Fruit fly (Drosophila melanogaster) whole organism, embryonic: ENCODE data around the gene Drep4.
A peak's percentile ranks its signal among the peaks of the same experiment; 100 is the strongest.

Source experiments
- Ada2b ChIP-seq: fragments of 200-800 bp; sonication (Bioruptor generic); IDR thresholded peaks from 2 replicates; pipeline ENCODE4 v1.3.6; 2022; ENCODE audit warnings: missing biosample characterization, missing genetic modification characterization
- Atf-2 ChIP-seq: fragments of 200-800 bp; sonication (Bioruptor generic); optimal IDR thresholded peaks from 2 replicates; lab custom pipeline; 2016; ENCODE audit warnings: missing biosample characterization, missing genetic modification characterization
- Bdp1 ChIP-seq: fragments of 200-800 bp; sonication (Bioruptor generic); optimal IDR thresholded peaks from 3 replicates; lab custom pipeline; 2016; ENCODE audit warnings: missing biosample characterization, missing genetic modification characterization
- CG10321 ChIP-seq: fragments of 200-800 bp; sonication (Bioruptor generic); IDR thresholded peaks from 2 replicates; pipeline ENCODE4 v1.3.6; 2022; ENCODE audit warnings: missing biosample characterization, missing genetic modification characterization
- CG12299 ChIP-seq: fragments of 200-800 bp; sonication (Bioruptor generic); optimal IDR thresholded peaks from 2 replicates; lab custom pipeline; 2018; ENCODE audit warnings: missing biosample characterization, mild to moderate bottlenecking, missing genetic modification characterization
- CG13296 ChIP-seq: fragments of 200-800 bp; sonication (Bioruptor generic); optimal IDR thresholded peaks from 3 replicates; lab custom pipeline; 2018; ENCODE audit warnings: missing biosample characterization, mild to moderate bottlenecking, missing genetic modification characterization
- CG14441 ChIP-seq: fragments of 200-800 bp; sonication (Bioruptor generic); IDR thresholded peaks from 2 replicates; pipeline ENCODE4 v1.3.6; 2022; ENCODE audit warnings: missing biosample characterization, missing genetic modification characterization
- CG14965 ChIP-seq: fragments of 200-800 bp; sonication (Bioruptor generic); optimal IDR thresholded peaks from 2 replicates; lab custom pipeline; 2016; ENCODE audit warnings: missing biosample characterization, missing genetic modification characterization, borderline replicate concordance
- CG15073 ChIP-seq: fragments of 200-800 bp; sonication (Bioruptor generic); optimal IDR thresholded peaks from 2 replicates; lab custom pipeline; 2016; ENCODE audit warnings: missing biosample characterization, missing genetic modification characterization
- CG15514 ChIP-seq: fragments of 200-800 bp; sonication (Bioruptor generic); optimal IDR thresholded peaks from 3 replicates; lab custom pipeline; 2017; ENCODE audit warnings: missing biosample characterization, missing genetic modification characterization, mild to moderate bottlenecking, moderate library complexity, missing genetic modification reagents
- CG1792 ChIP-seq: fragments of 200-800 bp; sonication (Bioruptor generic); optimal IDR thresholded peaks from 2 replicates; lab custom pipeline; 2016; ENCODE audit warnings: missing biosample characterization, missing genetic modification characterization
- CG18011 ChIP-seq: fragments of 200-800 bp; sonication (Bioruptor generic); optimal IDR thresholded peaks from 2 replicates; lab custom pipeline; 2017; ENCODE audit warnings: missing biosample characterization, missing genetic modification characterization, mild to moderate bottlenecking, moderate library complexity, missing genotype
- CG18764 ChIP-seq: fragments of 200-800 bp; sonication (Bioruptor generic); optimal IDR thresholded peaks from 3 replicates; lab custom pipeline; 2016; ENCODE audit warnings: missing biosample characterization, missing genetic modification characterization
- CG30431 ChIP-seq: fragments of 200-800 bp; sonication (Bioruptor generic); optimal IDR thresholded peaks from 2 replicates; lab custom pipeline; 2017; ENCODE audit warnings: missing biosample characterization, missing genetic modification characterization
- CG3281 ChIP-seq: fragments of 200-800 bp; sonication (Bioruptor generic); optimal IDR thresholded peaks from 3 replicates; lab custom pipeline; 2017; ENCODE audit warnings: missing biosample characterization, mild to moderate bottlenecking, missing genetic modification characterization
- CG3407 ChIP-seq: fragments of 200-800 bp; sonication (Bioruptor generic); optimal IDR thresholded peaks from 2 replicates; lab custom pipeline; 2018; ENCODE audit warnings: missing biosample characterization, mild to moderate bottlenecking, missing genetic modification characterization
- CG3995 ChIP-seq: fragments of 200-800 bp; sonication (Bioruptor generic); optimal IDR thresholded peaks from 3 replicates; lab custom pipeline; 2016; ENCODE audit warnings: missing biosample characterization, missing genetic modification characterization
- CG6175 ChIP-seq: fragments of 200-800 bp; sonication (Bioruptor generic); IDR thresholded peaks from 3 replicates; pipeline ENCODE4 v1.3.6; 2022; ENCODE audit warnings: missing biosample characterization, missing genetic modification characterization
- CG7839 ChIP-seq: fragments of 200-800 bp; sonication (Bioruptor generic); optimal IDR thresholded peaks from 3 replicates; lab custom pipeline; 2018; ENCODE audit warnings: missing biosample characterization, mild to moderate bottlenecking, missing genetic modification characterization, moderate library complexity
- CG7928 ChIP-seq: fragments of 200-800 bp; sonication (Bioruptor generic); optimal IDR thresholded peaks from 2 replicates; lab custom pipeline; 2017; ENCODE audit warnings: missing biosample characterization, mild to moderate bottlenecking, missing genetic modification characterization
- CG8281 ChIP-seq: fragments of 200-800 bp; sonication (Bioruptor generic); optimal IDR thresholded peaks from 2 replicates; lab custom pipeline; 2018; ENCODE audit warnings: missing biosample characterization, mild to moderate bottlenecking, missing genetic modification characterization, moderate library complexity
- CG9609 ChIP-seq: fragments of 200-800 bp; sonication (Bioruptor generic); optimal IDR thresholded peaks from 3 replicates; lab custom pipeline; 2016; ENCODE audit warnings: missing biosample characterization, missing genetic modification characterization
- Dbx ChIP-seq: fragments of 200-800 bp; sonication (Bioruptor generic); IDR thresholded peaks from 3 replicates; pipeline ENCODE4 v1.3.6; 2022; ENCODE audit warnings: missing biosample characterization, missing genetic modification characterization
- Doc3 ChIP-seq: fragments of 200-800 bp; sonication (Bioruptor generic); IDR thresholded peaks from 3 replicates; pipeline ENCODE4 v1.3.6; 2022; ENCODE audit warnings: missing biosample characterization, missing genetic modification characterization; ENCODE audit not compliant: partially characterized antibody
- Ets65A ChIP-seq: fragments of 200-800 bp; sonication (Bioruptor generic); peaks from one replicate; lab custom pipeline; 2016; ENCODE audit warnings: missing biosample characterization, missing genetic modification characterization
- H2.0 ChIP-seq: fragments of 200-800 bp; sonication (Bioruptor generic); IDR thresholded peaks from 2 replicates; pipeline ENCODE4 v1.3.6; 2022; ENCODE audit warnings: missing biosample characterization, missing genetic modification characterization
- Jarid2 ChIP-seq: fragments of 200-800 bp; sonication (Bioruptor generic); optimal IDR thresholded peaks from 3 replicates; lab custom pipeline; 2017; ENCODE audit warnings: mild to moderate bottlenecking, missing biosample characterization, missing genetic modification reagents, missing genetic modification characterization
- Kr ChIP-seq: fragments of 200-800 bp; sonication (Bioruptor generic); optimal IDR thresholded peaks from 2 replicates; lab custom pipeline; 2017; ENCODE audit warnings: missing biosample characterization, mild to moderate bottlenecking, missing genetic modification characterization
- Lhr ChIP-seq: fragments of 200-800 bp; sonication (Bioruptor generic); optimal IDR thresholded peaks from 3 replicates; lab custom pipeline; 2017; ENCODE audit warnings: mild to moderate bottlenecking, missing biosample characterization, missing genetic modification reagents, missing genetic modification characterization
- Lpt ChIP-seq: fragments of >200 bp; optimal IDR thresholded peaks from 2 replicates; lab custom pipeline; 2018; ENCODE audit warnings: missing biosample characterization, missing genetic modification characterization
- MBD-R2 ChIP-seq: fragments of 200-800 bp; sonication (Bioruptor generic); IDR thresholded peaks from 2 replicates; pipeline ENCODE4 v1.3.6; 2022; ENCODE audit warnings: missing biosample characterization, missing genetic modification characterization
- Mad ChIP-seq: fragments of 200-800 bp; sonication (Bioruptor generic); optimal IDR thresholded peaks from 2 replicates; lab custom pipeline; 2016; ENCODE audit warnings: missing biosample characterization, missing genetic modification characterization
- Max ChIP-seq: fragments of 200-800 bp; sonication (Bioruptor generic); optimal IDR thresholded peaks from 2 replicates; lab custom pipeline; 2016; ENCODE audit warnings: missing biosample characterization, mild to moderate bottlenecking, missing genetic modification characterization
- Mrtf ChIP-seq: fragments of 200-800 bp; sonication (Bioruptor generic); IDR thresholded peaks from 3 replicates; pipeline ENCODE4 v1.3.6; 2022; ENCODE audit warnings: missing biosample characterization, missing genetic modification characterization
- Nf-YA ChIP-seq: fragments of 200-800 bp; sonication (Bioruptor generic); IDR thresholded peaks from 2 replicates; pipeline ENCODE4 v1.3.6; 2022; ENCODE audit warnings: missing biosample characterization, missing genetic modification characterization
- YL-1 ChIP-seq: fragments of 200-800 bp; sonication (Bioruptor generic); optimal IDR thresholded peaks from 3 replicates; lab custom pipeline; 2017; ENCODE audit warnings: missing biosample characterization, mild to moderate bottlenecking, missing genetic modification characterization
- al ChIP-seq: fragments of 200-800 bp; sonication (Bioruptor generic); IDR thresholded peaks from 2 replicates; pipeline ENCODE4 v1.3.6; 2022; ENCODE audit warnings: missing biosample characterization, missing genetic modification characterization
- ara ChIP-seq: fragments of 200-800 bp; sonication (Bioruptor generic); IDR thresholded peaks from 2 replicates; pipeline ENCODE4 v1.3.6; 2022; ENCODE audit warnings: missing biosample characterization, missing genetic modification characterization
- bbx ChIP-seq: fragments of 200-800 bp; sonication (Bioruptor generic); IDR thresholded peaks from 2 replicates; pipeline ENCODE4 v1.3.6; 2022; ENCODE audit warnings: missing biosample characterization, missing genetic modification characterization; ENCODE audit not compliant: partially characterized antibody
- bsh ChIP-seq, 2 experiments: fragments of 200-800 bp; sonication (Bioruptor generic); optimal IDR thresholded peaks; 2 replicates each; lab custom pipeline; 2017 to 2018; ENCODE audit warnings: mild to moderate bottlenecking in 2 of 2, missing biosample characterization in 2 of 2, missing genetic modification characterization in 2 of 2, moderate library complexity in 1 of 2
- fu2 ChIP-seq: fragments of 200-800 bp; sonication (Bioruptor generic); optimal IDR thresholded peaks from 2 replicates; lab custom pipeline; 2016; ENCODE audit warnings: missing biosample characterization, missing genetic modification characterization
- kah ChIP-seq: fragments of 200-800 bp; sonication (Bioruptor generic); optimal IDR thresholded peaks from 2 replicates; lab custom pipeline; 2018; ENCODE audit warnings: missing biosample characterization, mild to moderate bottlenecking, missing genetic modification characterization
- lbe ChIP-seq: fragments of 200-800 bp; sonication (Bioruptor generic); optimal IDR thresholded peaks from 2 replicates; lab custom pipeline; 2016; ENCODE audit warnings: missing biosample characterization, mild to moderate bottlenecking, missing genetic modification characterization
- mam ChIP-seq: fragments of 200-800 bp; sonication (Bioruptor generic); optimal IDR thresholded peaks from 3 replicates; lab custom pipeline; 2016; ENCODE audit warnings: missing biosample characterization, missing genetic modification characterization
- pho ChIP-seq: fragments of 200-800 bp; sonication (Bioruptor generic); optimal IDR thresholded peaks from 2 replicates; lab custom pipeline; 2016; ENCODE audit warnings: missing biosample characterization, missing genetic modification characterization
- ro ChIP-seq: fragments of 200-800 bp; sonication (Bioruptor generic); IDR thresholded peaks from 2 replicates; pipeline ENCODE4 v1.3.6; 2022; ENCODE audit warnings: missing biosample characterization, missing genetic modification characterization
- run ChIP-seq: fragments of 200-800 bp; sonication (Bioruptor generic); optimal IDR thresholded peaks from 3 replicates; lab custom pipeline; 2018; ENCODE audit warnings: missing biosample characterization, mild to moderate bottlenecking, missing genetic modification characterization
- tin ChIP-seq: fragments of 200-800 bp; sonication (Bioruptor generic); optimal IDR thresholded peaks from 3 replicates; lab custom pipeline; 2016; ENCODE audit warnings: missing biosample characterization, missing genetic modification characterization
- z ChIP-seq: fragments of 200-800 bp; sonication (Bioruptor generic); IDR thresholded peaks from 3 replicates; pipeline ENCODE4 v1.3.6; 2022; ENCODE audit warnings: missing biosample characterization, missing genetic modification characterization

Drep4 gene

dm6 chr2L:13290276-13291065 is 4.2 kb upstream of the Drep4 start (continued):
- TF ChIP-seq CG7839 (tag; lab: Kevin White, UChicago) = peak; percentile 72
- TF ChIP-seq fu2 = no peak
- TF ChIP-seq H2.0 (GFP tag; lab: Robert Waterston, UW) = peak; percentile 47; the same call in 1 of the 2 replicates
- TF ChIP-seq al (GFP tag; lab: Robert Waterston, UW) = peak; percentile 19; the same call in 1 of the 2 replicates
- TF ChIP-seq CG18011 (GFP tag; lab: Kevin White, UChicago) = peak; percentile 50
- TF ChIP-seq MBD-R2 (GFP tag; lab: Robert Waterston, UW) = peak; percentile 13; the same call in 1 of the 2 replicates
- peak; percentile 57 for TF ChIP-seq CG18764
- TF ChIP-seq bsh (GFP tag; optimal IDR thresholded peaks at IDR 0.05; lab: Kevin White, UChicago) = peak in 1 of 2 experiments; percentile 82
- peak; percentile 75 for TF ChIP-seq CG15514
- TF ChIP-seq YL-1 = peak; percentile 83
- TF ChIP-seq run = peak; percentile 64
- no peak for TF ChIP-seq CG15073 (GFP tag; lab: Kevin White, UChicago)
- TF ChIP-seq CG9609 (GFP tag; lab: Kevin White, UChicago) = no peak
- 0 out of 3 replicates have a peak, but pooled peaks have one; percentile 11 for TF ChIP-seq Doc3 (GFP tag; lab: Robert Waterston, UW)
- TF ChIP-seq bbx (GFP tag; lab: Robert Waterston, UW) = peak; percentile 54; the same call in 1 of the 2 replicates
- TF ChIP-seq CG14441 (GFP tag; lab: Robert Waterston, UW) = peak; percentile 10; the same call in 1 of the 2 replicates
- peak; percentile 97 for TF ChIP-seq Jarid2 (GFP tag; lab: Kevin White, UChicago)
- TF ChIP-seq Mad = peak; percentile 42
- peak; percentile 51 for TF ChIP-seq CG14965 (GFP tag; lab: Kevin White, UChicago)
- peak; percentile 38 for TF ChIP-seq Lhr (GFP tag; lab: Kevin White, UChicago)
- peak; percentile 47; the same call in 2 of the 3 replicates for TF ChIP-seq z (GFP tag; lab: Robert Waterston, UW)
- peak; percentile 59; the same call in 1 of the 2 replicates for TF ChIP-seq Nf-YA
- TF ChIP-seq Kr (GFP tag; lab: Kevin White, UChicago) = peak; percentile 18
- TF ChIP-seq CG7928 = peak; percentile 71
- TF ChIP-seq CG13296 (GFP tag; lab: Kevin White, UChicago) = peak; percentile 95
- peak; percentile 24 for TF ChIP-seq pho (GFP tag; lab: Kevin White, UChicago)
- no peak for TF ChIP-seq Mrtf (GFP tag; lab: Robert Waterston, UW)
- TF ChIP-seq Atf-2 (GFP tag; lab: Kevin White, UChicago) = peak; percentile 12
- TF ChIP-seq CG1792 (GFP tag; lab: Kevin White, UChicago) = peak; percentile 34
- peak; percentile 90 for TF ChIP-seq CG3281
- peak; percentile 29 for TF ChIP-seq lbe (GFP tag; lab: Kevin White, UChicago)
- peak; percentile 69 for TF ChIP-seq CG8281 (tag; lab: Kevin White, UChicago)
- peak; percentile 77 for TF ChIP-seq CG12299 (tag; lab: Kevin White, UChicago)
- peak; percentile 89 for TF ChIP-seq CG3407 (GFP tag; lab: Kevin White, UChicago)
- peak; percentile 66 for TF ChIP-seq kah (GFP tag; lab: Kevin White, UChicago)
- no peak for TF ChIP-seq Lpt
- peak; percentile 6 for TF ChIP-seq CG30431 (GFP tag; lab: Kevin White, UChicago)
- no peak for TF ChIP-seq Ada2b (GFP tag; lab: Robert Waterston, UW)
- peak; percentile 53 for TF ChIP-seq Max (GFP tag; lab: Kevin White, UChicago)
- TF ChIP-seq mam (GFP tag; lab: Kevin White, UChicago) = peak; percentile 4
- TF ChIP-seq Ets65A = no peak
- TF ChIP-seq CG3995 (GFP tag; lab: Kevin White, UChicago) = no peak
- TF ChIP-seq ro = no peak
- TF ChIP-seq Bdp1 (GFP tag; lab: Kevin White, UChicago) = peak; percentile 57
- peak; percentile 65; the same call in 1 of the 2 replicates for TF ChIP-seq ara (GFP tag; lab: Robert Waterston, UW)
- TF ChIP-seq Dbx (GFP tag; lab: Robert Waterston, UW) = peak; percentile 66
- peak; percentile 67; the same call in 1 of the 2 replicates for TF ChIP-seq CG10321 (GFP tag; lab: Robert Waterston, UW)
- TF ChIP-seq CG6175 (GFP tag; lab: Robert Waterston, UW) = peak; percentile 96
- TF ChIP-seq tin (GFP tag; lab: Kevin White, UChicago) = no peak
